Worm (Caenorhabditis elegans): Measurements from ENCODE around the gene Y46G5A.18.

Gene Y46G5A.18

ce11 chrII:12805161-12805560 lies at the start of gene Y46G5A.18, which contains the start of gene Y46G5A.47:
Gene Y46G5A.18 (minus strand): TSS chrII:12805261.
Gene Y46G5A.47 (minus strand): TSS chrII:12805306.
- TF ChIP-seq him-1 (tag; optimal IDR thresholded peaks at IDR 0.05) (no peak), dao-5 (tag; optimal IDR thresholded peaks at IDR 0.05) (no peak), W03F9.2 (tag; optimal IDR thresholded peaks at IDR 0.05) (no peak)

- TF ChIP-seq W03F9.2 (tag; optimal IDR thresholded peaks at IDR 0.05): no peak
- no peak for TF ChIP-seq dao-5 (tag; optimal IDR thresholded peaks at IDR 0.05)
- no peak for TF ChIP-seq him-1 (tag; optimal IDR thresholded peaks at IDR 0.05)
Measured at ce11 chrII:12850129-12850528, 45.1 kb upstream of the Y46G5A.18 start, which contains the start of gene Y46G5A.28. Gene Y46G5A.28 (plus strand): TSS chrII:12850429.

ce11 chrII:12847736-12848135 lies 42.7 kb upstream of the Y46G5A.18 start, which contains the start of gene pes-10:
Gene pes-10 (minus strand): TSS chrII:12847836.
- TF ChIP-seq dao-5 (tag; optimal IDR thresholded peaks at IDR 0.05) (no peak), him-1 (tag; optimal IDR thresholded peaks at IDR 0.05) (no peak), W03F9.2 (tag; optimal IDR thresholded peaks at IDR 0.05) (no peak)

ce11 chrII:12840057-12840456 lies 35.0 kb upstream of the Y46G5A.18 start, which contains the start of gene lgc-35:
Gene lgc-35 (minus strand): TSS chrII:12840157.
- no peak for TF ChIP-seq dao-5 (tag; optimal IDR thresholded peaks at IDR 0.05)

- TF ChIP-seq him-1 (tag; optimal IDR thresholded peaks at IDR 0.05) (no peak), dao-5 (tag; optimal IDR thresholded peaks at IDR 0.05) (no peak), W03F9.2 (tag; optimal IDR thresholded peaks at IDR 0.05) (no peak)
Measured at ce11 chrII:12830347-12830746, 25.3 kb upstream of the Y46G5A.18 start, which contains the start of gene bcmo-1. Gene bcmo-1 (plus strand): TSS chrII:12830676.

- no peak for TF ChIP-seq him-1 (tag; optimal IDR thresholded peaks at IDR 0.05)
- no peak for TF ChIP-seq W03F9.2 (tag; optimal IDR thresholded peaks at IDR 0.05)
- no peak for TF ChIP-seq dao-5 (tag; optimal IDR thresholded peaks at IDR 0.05)
Measured at ce11 chrII:12828863-12829262, 23.8 kb upstream of the Y46G5A.18 start, which contains the start of gene Y46G5A.23. Gene Y46G5A.23 (minus strand): TSS chrII:12828963.

- TF ChIP-seq dao-5 (tag; optimal IDR thresholded peaks at IDR 0.05): no peak
- TF ChIP-seq W03F9.2 (tag; optimal IDR thresholded peaks at IDR 0.05): no peak
- TF ChIP-seq him-1 (tag; optimal IDR thresholded peaks at IDR 0.05): no peak
Measured at ce11 chrII:12826752-12827151, 21.7 kb upstream of the Y46G5A.18 start, which contains the start of gene Y46G5A.38. Gene Y46G5A.38 (plus strand): TSS chrII:12827052.

ce11 chrII:12824463-12824862 lies 19.4 kb upstream of the Y46G5A.18 start:
- no peak for TF ChIP-seq dao-5 (tag; optimal IDR thresholded peaks at IDR 0.05)
- no peak for TF ChIP-seq W03F9.2 (tag; optimal IDR thresholded peaks at IDR 0.05)
- no peak for TF ChIP-seq him-1 (tag; optimal IDR thresholded peaks at IDR 0.05)

- TF ChIP-seq dao-5 (tag; optimal IDR thresholded peaks at IDR 0.05) (no peak), W03F9.2 (tag; optimal IDR thresholded peaks at IDR 0.05) (no peak), him-1 (tag; optimal IDR thresholded peaks at IDR 0.05) (no peak)
Measured at ce11 chrII:12823437-12823836, 18.4 kb upstream of the Y46G5A.18 start, which contains the start of gene Y46G5A.36. Gene Y46G5A.36 (plus strand): TSS chrII:12823679.

- no peak for TF ChIP-seq him-1 (tag; optimal IDR thresholded peaks at IDR 0.05)
- TF ChIP-seq W03F9.2 (tag; optimal IDR thresholded peaks at IDR 0.05): no peak
- TF ChIP-seq dao-5 (tag; optimal IDR thresholded peaks at IDR 0.05): no peak
Measured at ce11 chrII:12819979-12820378, 14.9 kb upstream of the Y46G5A.18 start.

- no peak for TF ChIP-seq dao-5 (tag; optimal IDR thresholded peaks at IDR 0.05)
- TF ChIP-seq him-1 (tag; optimal IDR thresholded peaks at IDR 0.05): no peak
- TF ChIP-seq W03F9.2 (tag; optimal IDR thresholded peaks at IDR 0.05): no peak
Measured at ce11 chrII:12818488-12818887, 13.4 kb upstream of the Y46G5A.18 start, which contains the start of gene Y46G5A.22. Gene Y46G5A.22 (minus strand): TSS chrII:12818588.

ce11 chrII:12816412-12817146 lies 11.5 kb upstream of the Y46G5A.18 start, which contains the start of gene acl-7:
Gene acl-7 (minus strand): TSS chrII:12816462.
- TF ChIP-seq dao-5 (tag; optimal IDR thresholded peaks at IDR 0.05): no peak
- TF ChIP-seq him-1 (tag; optimal IDR thresholded peaks at IDR 0.05): no peak
- no peak for TF ChIP-seq W03F9.2 (tag; optimal IDR thresholded peaks at IDR 0.05)

- TF ChIP-seq him-1 (tag; optimal IDR thresholded peaks at IDR 0.05) (no peak), dao-5 (tag; optimal IDR thresholded peaks at IDR 0.05) (no peak), W03F9.2 (tag; optimal IDR thresholded peaks at IDR 0.05) (no peak)
Measured at ce11 chrII:12813253-12813652, 8.2 kb upstream of the Y46G5A.18 start.

- TF ChIP-seq him-1 (tag; optimal IDR thresholded peaks at IDR 0.05): no peak
- no peak for TF ChIP-seq dao-5 (tag; optimal IDR thresholded peaks at IDR 0.05)
- no peak for TF ChIP-seq W03F9.2 (tag; optimal IDR thresholded peaks at IDR 0.05)
Measured at ce11 chrII:12810709-12811108, 5.6 kb upstream of the Y46G5A.18 start, which contains the start of gene Y46G5A.20. Gene Y46G5A.20 (plus strand): TSS chrII:12811009.

All from whole organism, L4/young adult.